Worm (Caenorhabditis elegans) whole organism, L4/young adult: ENCODE measurements around the gene Y71H2AM.14.

Source experiments
- W03F9.2 ChIP-seq: fragments of 150-350 bp; optimal IDR thresholded peaks from 2 replicates; lab custom pipeline; 2014; ENCODE audit warnings: missing biosample characterization, missing genetic modification characterization
- dao-5 ChIP-seq: sonication (generic microtip); optimal IDR thresholded peaks from 2 replicates; lab custom pipeline; 2016; ENCODE audit warnings: missing genotype, missing genetic modification characterization, moderate library complexity, missing compliant biosample characterization
- him-1 ChIP-seq: sonication (generic microtip); optimal IDR thresholded peaks from 2 replicates; lab custom pipeline; 2016; ENCODE audit warnings: missing genotype, missing genetic modification reagents, missing genetic modification characterization, missing compliant biosample characterization

Y71H2AM.14 gene

DNA sequence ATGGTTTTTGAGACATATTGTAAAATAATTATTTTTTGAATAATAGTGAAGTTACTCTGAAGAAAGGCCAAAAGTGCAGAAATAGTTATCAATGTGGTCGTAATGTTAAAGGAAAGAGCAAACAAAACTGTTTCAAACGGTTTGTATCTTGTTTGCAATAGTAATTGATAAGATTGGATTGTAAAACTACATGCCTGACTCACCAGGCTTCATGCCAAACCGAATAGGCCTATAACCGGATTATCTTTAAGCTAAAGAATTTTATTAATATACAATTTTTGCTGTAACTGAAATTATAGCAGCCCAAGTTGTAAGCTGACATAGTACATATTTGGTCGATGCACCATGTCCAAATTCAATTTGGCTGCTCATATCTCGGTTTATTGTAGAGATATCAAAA lies at the start of gene Y71H2AM.14:
Gene Y71H2AM.14, minus strand, starts transcription at position 101 of the 400 bp plus-strand sequence.
- no peak for TF ChIP-seq him-1 (tag; lab: Kevin White, UChicago)
- no peak for TF ChIP-seq dao-5
- no peak for TF ChIP-seq W03F9.2 (tag; lab: Kevin White, UChicago)

DNA sequence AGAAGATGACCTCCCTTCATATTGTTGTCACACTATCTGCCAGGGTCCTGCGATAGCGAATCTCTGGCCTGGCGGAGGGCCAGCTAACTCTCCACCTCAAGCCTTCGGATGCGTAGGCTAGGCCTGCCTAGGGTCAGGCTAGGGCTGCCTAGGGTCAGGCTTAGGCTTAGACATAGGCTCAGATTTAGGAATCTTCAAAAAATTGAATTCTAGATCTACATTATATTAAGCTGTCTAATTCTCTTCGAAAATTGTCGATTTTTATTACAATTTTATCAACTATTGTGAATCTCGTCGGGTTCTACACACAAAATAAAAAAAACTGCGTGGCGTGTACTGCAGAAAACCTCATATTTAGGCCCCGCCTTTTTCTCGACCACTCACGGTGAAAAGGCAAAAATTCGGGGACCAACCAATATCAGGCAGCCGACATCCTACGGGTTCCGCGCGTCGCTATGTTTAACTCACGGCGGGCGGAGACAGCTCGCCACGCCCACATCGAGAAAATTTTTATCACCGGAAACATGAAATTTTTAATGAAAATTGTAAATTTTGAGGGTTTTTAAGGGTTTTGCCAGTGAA lies 49.1 kb upstream of the Y71H2AM.14 start:
- TF ChIP-seq him-1 (tag; lab: Kevin White, UChicago) (no peak), dao-5 (no peak), W03F9.2 (tag; lab: Kevin White, UChicago) (no peak)

DNA sequence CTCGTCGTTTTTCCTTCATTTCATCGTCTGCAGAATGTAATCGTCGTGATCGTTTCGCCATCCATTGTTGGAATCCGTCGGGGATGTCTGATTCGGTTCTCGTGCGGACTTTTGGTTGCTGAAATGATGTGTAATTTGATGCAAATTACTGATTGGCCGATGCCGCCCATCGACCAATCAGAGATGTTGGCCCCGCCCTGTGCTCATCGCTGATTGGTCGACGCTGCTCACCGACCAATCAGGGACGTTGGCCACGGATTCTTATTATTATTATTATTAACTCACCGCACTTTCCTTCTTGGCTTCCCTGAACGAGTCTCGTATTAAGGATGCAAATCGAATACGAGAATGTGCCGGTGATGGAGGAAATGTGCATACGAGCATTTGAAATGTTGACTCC lies 47.6 kb upstream of the Y71H2AM.14 start:
- no peak for TF ChIP-seq dao-5
- TF ChIP-seq him-1 (tag; lab: Kevin White, UChicago) = no peak
- no peak for TF ChIP-seq W03F9.2 (tag; lab: Kevin White, UChicago)

DNA sequence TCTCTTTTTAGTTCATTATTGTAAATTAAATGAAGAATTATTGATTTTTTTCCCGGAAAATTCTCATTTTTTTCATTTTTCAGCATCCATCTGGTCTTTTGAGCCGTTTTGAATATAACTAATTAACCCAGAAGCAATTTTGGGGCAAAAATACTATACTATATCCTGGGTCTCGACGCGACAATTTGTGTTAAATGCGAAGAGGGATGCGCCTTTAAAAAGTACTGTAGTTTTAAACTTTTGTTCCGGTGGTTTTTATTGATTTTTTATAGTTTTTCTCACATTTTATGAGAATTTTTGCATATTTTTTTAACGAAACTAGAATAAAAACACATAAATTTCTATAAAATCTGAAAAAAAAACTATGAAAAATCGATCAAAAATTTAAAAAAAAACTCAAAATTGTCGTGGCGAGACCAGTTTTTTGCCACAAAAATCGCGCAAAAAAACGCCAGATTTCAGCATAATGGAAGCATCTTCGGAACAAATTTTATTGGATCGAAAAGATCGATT lies 41.6 kb upstream of the Y71H2AM.14 start, which contains the start of gene tbcc-1:
Gene tbcc-1, plus strand, starts transcription at position 463 of the 513 bp plus-strand sequence.
- TF ChIP-seq him-1 (tag; lab: Kevin White, UChicago) = no peak
- TF ChIP-seq dao-5 = no peak
- no peak for TF ChIP-seq W03F9.2 (tag; lab: Kevin White, UChicago)

DNA sequence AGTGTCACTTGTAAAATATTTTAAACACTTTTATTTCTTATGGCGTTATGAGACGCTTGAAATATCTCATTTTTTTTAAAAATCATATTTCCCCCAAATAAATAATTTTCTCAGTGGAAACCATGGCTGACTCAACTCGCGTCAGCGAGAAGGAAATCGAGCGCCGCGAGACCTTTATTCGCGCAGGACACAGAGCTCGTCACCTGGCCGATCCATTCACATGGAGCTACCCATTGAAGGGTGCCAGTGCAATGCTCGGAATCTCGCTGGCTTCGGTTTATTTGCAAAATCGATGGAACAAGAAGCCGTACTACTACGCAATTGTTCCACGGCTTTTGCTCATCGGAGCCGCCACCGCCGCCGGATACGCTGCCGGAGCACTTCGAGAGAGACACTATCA lies 40.3 kb upstream of the Y71H2AM.14 start, which contains the start of gene nduc-2:
Gene nduc-2, plus strand, starts transcription at position 113 of the 400 bp plus-strand sequence.
- no peak for TF ChIP-seq dao-5
- no peak for TF ChIP-seq him-1 (tag; lab: Kevin White, UChicago)
- no peak for TF ChIP-seq W03F9.2 (tag; lab: Kevin White, UChicago)

DNA sequence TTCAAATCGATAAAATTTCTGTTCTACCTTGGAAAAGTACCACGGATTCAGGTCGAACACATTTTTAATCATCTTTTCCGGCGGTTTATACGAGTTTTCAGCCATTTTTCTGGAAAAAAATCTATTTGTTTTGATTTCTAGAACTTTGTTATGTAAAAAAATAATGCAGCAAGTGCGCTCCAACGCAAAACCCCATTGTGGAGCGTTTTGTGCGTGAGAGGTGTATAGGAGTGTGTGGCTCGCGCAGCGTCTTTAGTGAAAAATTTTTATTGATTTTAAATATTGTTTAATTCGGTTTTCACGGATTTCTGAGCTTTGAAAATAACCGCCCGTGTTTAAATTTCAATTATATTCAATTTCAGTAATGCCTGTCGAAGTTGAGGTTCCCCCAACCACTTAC lies 39.4 kb upstream of the Y71H2AM.14 start, which contains the start of gene Y71H2AM.20:
Gene Y71H2AM.20, minus strand, starts transcription at position 109 of the 400 bp plus-strand sequence.
- TF ChIP-seq him-1 (tag; lab: Kevin White, UChicago) (peak; percentile 37), dao-5 (no peak), W03F9.2 (tag; lab: Kevin White, UChicago) (peak; percentile 99)

DNA sequence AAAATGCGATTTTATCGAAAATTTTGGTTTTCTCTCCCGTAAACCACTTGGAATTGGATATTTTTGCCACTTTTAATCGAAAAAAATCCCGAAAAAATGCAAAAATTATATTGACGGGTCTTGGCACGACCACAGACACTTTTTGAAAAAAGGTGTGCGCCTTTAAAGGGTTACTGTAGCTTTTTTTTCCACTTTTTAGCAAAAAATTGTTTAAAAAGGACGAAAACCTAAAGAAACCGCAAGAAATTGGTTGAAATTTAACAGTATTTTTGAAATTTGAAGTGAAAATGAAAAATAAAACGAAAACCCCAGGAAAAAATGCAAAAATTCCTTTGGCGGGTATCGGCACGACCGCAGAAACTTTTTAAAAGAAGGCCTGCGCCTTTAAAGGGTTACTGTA lies 35.4 kb upstream of the Y71H2AM.14 start:
- no peak for TF ChIP-seq W03F9.2 (tag; lab: Kevin White, UChicago)
- TF ChIP-seq dao-5 = no peak
- TF ChIP-seq him-1 (tag; lab: Kevin White, UChicago) = no peak

DNA sequence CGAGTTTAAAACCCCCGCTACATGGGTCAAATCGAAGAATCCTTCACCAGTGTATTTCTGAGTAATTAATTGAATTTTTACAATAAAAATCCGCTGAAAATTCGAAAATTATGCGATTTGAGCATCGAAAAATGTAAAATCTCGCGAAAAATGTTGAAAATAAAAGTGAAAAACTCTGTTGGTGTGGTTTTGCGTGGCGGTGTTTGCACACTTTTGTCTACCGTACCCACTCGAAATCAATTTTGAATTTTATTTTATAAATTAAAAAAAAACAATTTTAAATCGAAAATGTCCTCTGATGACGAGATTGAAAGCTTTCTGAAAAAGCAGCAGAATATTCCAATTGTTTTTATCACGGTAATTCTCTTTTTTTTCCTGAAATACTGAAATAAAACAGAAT lies 34.3 kb upstream of the Y71H2AM.14 start, which contains the start of gene Y71H2AM.6:
Gene Y71H2AM.6, plus strand, starts transcription at position 264 of the 400 bp plus-strand sequence.
- TF ChIP-seq dao-5 = no peak
- no peak for TF ChIP-seq him-1 (tag; lab: Kevin White, UChicago)
- TF ChIP-seq W03F9.2 (tag; lab: Kevin White, UChicago) = peak; percentile 61

DNA sequence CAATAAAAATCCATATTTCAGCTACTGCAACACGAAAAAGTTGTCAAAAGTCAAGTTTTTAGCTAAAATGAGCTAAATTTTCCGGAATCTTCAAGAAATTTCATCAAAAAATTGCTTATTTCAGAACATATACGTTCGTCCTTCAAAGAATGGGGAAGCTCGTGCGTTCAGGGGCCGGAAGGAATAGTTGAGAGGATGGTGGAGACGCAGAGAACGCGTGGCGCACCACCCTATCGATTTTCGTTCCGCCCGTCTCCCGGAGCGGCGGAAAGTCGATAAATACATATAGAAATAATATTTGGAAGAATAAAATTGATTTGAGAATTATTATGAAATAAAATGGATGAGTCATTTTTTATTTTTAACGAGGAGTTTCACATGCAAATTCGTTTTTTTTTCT lies 33.8 kb upstream of the Y71H2AM.14 start:
- no peak for TF ChIP-seq dao-5
- no peak for TF ChIP-seq W03F9.2 (tag; lab: Kevin White, UChicago)
- TF ChIP-seq him-1 (tag; lab: Kevin White, UChicago) = no peak

DNA sequence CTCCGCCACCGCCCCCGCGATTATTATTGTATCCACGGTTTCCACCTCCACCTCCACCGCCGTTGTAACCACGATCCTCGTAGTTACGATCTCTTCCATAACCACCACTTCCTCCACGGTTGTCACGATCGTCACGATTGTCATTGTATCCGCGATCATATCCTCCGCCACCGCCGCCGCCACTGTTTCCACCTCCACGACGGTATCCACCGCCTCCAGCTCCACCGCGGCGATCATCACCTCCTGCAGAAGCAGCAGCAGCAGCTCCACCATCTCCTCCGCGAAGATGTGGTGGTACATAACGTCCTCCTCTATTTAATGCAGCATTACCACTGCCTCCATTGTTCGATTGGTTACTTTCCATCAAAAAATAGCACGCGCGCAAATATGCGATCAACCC lies 32.2 kb upstream of the Y71H2AM.14 start, which contains the start of gene laf-1:
Gene laf-1, minus strand, starts transcription at position 399 of the 400 bp plus-strand sequence.
- TF ChIP-seq dao-5 = no peak
- TF ChIP-seq W03F9.2 (tag; lab: Kevin White, UChicago) = no peak
- no peak for TF ChIP-seq him-1 (tag; lab: Kevin White, UChicago)

DNA sequence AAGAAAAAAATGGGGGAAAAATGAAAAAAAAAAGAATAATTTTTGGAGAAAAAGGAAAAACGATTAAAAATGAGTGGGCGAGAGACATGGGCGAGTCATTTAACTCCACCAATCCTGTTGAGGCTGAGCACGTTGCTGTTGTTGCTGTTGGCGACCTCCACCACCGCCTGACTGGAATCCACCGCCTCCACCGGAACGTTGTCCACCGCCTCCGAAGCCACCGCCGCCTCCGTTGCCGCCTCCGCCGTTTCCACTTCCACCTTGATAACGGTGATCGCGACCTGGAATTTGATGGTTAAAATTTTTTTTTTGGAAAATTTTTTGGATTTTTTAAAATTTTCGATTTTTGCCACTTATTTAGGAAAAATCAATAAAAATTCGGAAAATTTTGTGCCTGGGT lies 24.3 kb upstream of the Y71H2AM.14 start:
- TF ChIP-seq dao-5 (no peak), him-1 (tag; lab: Kevin White, UChicago) (no peak), W03F9.2 (tag; lab: Kevin White, UChicago) (no peak)

DNA sequence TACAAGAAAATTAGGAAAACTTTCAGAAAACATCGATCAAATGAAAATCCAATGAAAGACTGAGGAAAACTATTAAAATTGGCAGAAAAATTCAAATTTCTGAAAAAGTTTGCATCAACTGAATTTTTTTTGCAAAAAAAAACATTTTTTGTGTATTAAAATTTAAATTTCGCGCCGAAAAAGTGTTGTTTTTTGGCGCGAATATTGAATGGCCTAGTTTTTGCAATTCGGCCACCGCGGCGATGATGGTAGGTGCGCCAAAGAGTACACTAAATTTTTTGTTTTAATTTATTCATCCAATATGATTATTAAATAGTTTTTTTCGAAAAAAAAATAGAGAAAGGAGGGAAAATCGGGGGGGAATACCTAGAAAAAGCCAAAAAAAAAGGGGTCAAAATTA lies 22.6 kb upstream of the Y71H2AM.14 start:
- TF ChIP-seq dao-5 (no peak), him-1 (tag; lab: Kevin White, UChicago) (no peak), W03F9.2 (tag; lab: Kevin White, UChicago) (no peak)

DNA sequence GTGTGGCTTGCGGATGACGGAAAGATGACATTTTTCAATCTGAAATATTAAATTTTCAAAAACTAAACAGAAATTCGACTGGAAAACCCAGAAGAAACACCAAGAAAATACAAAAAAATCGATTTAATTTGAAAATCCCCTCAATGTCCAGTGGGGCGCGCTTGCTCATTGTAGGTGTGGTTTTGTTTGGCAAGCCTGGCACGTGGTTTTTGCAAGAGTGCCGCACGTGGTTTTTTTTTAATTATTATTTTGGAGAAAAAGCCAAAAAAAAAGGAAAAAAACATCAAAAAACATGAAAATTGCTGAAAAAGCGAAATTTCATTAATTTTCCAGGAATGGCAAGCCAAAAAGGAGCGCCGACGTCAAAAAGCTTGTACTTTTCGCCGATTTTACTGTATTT lies 22.2 kb upstream of the Y71H2AM.14 start, which contains the start of gene swsn-3:
Gene swsn-3, minus strand, starts transcription at position 45 of the 400 bp plus-strand sequence.
- TF ChIP-seq him-1 (tag; lab: Kevin White, UChicago) (peak; percentile 13), W03F9.2 (tag; lab: Kevin White, UChicago) (peak; percentile 85), dao-5 (peak; percentile 9)

DNA sequence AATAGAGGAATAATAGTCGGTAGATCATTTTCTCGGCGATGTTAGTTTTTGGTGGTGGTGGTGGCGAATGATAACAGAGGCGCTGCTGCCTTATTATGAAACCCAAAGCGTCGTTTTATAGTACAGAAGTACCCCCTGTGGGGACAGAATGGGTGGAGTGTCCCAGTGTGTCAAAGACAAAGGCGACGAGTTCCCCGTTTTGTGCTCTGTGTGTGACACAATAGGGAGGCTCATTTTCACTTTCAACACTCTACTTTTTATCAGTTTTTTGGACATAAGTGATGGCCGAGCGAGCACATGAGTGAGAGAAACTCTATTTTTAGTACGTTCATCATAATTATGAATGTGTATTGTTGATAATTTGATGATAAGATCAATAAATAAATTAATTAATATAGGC lies 14.3 kb upstream of the Y71H2AM.14 start, which contains the start of gene pho-9:
Gene pho-9, minus strand, starts transcription at position 91 of the 400 bp plus-strand sequence.
- TF ChIP-seq dao-5 (no peak), him-1 (tag; lab: Kevin White, UChicago) (no peak)
